Worm (Caenorhabditis elegans): ENCODE measurements around the gene M176.9.

M176.9 gene

DNA sequence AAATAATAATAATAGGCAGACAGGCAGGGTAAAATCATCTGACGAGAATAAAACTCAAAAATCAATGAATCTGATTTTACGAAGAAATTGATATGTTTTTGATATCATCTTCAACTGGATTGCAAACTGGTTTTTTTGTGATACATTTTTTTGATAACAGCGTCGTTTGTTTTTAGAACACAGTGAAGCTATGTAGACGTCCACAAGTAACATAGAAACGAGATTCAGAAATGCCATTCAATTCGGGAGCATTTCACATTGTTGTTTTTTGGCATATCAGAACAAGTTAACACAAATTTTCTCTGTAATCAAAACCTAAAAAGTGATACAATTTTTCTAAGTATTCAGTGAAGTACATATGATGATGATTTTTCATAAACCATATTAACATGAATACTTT, 26.8 kb upstream of the M176.9 start, which contains the start of gene chil-13:
TSS of gene chil-13 (minus strand) at position 101 of the 400 bp plus-strand sequence.
- no peak for TF ChIP-seq ces-1 (GFP tag; optimal IDR thresholded peaks at IDR 0.05)
- peak in 1 of 2 experiments; percentile 0 for TF ChIP-seq lin-35 (GFP tag; optimal IDR thresholded peaks at IDR 0.05)
- peak in 1 of 6 experiments; percentile 33 for TF ChIP-seq elt-3 (tag; optimal IDR thresholded peaks at IDR 0.05)
- TF ChIP-seq zag-1 (tag; optimal IDR thresholded peaks at IDR 0.05) = no peak
- peak; percentile 9 for TF ChIP-seq blmp-1 (tag; optimal IDR thresholded peaks at IDR 0.05)

DNA sequence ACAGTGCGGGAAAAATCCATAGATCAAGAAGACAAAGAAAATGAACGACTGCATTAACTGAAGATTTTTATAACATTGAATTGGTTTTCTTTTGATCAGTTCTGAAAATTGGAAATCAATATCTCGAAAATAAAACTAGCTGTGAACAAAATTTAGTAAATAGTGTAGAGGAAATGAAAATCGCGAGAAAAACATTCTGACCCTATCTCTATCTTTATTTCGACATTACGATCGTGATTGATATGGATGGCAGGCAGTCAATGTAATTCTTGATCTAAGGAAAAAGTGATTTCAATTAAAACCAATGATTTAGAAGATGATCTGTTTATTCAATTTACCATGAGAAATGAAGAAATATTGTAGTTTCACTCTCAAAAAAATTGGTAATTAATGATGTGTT, 24.6 kb upstream of the M176.9 start, which contains the start of gene kin-16:
TSS of gene kin-16 (minus strand) at position 101 of the 400 bp plus-strand sequence.
- TF ChIP-seq egl-13 (tag; optimal IDR thresholded peaks at IDR 0.05) (no peak), elt-3 (tag; optimal IDR thresholded peaks at IDR 0.05) (peak in 1 of 6 experiments; percentile 46), sox-4 (tag; optimal IDR thresholded peaks at IDR 0.05) (no peak), ceh-63 (GFP tag; optimal IDR thresholded peaks at IDR 0.05) (no peak), mef-2 (tag; optimal IDR thresholded peaks at IDR 0.05) (no peak), fkh-4 (tag; optimal IDR thresholded peaks at IDR 0.05; ENCODE audit: borderline replicate concordance) (no peak), fos-1 (tag; optimal IDR thresholded peaks at IDR 0.05) (no peak), unc-62 (GFP tag; optimal IDR thresholded peaks at IDR 0.05) (no peak), fkh-10 (GFP tag; optimal IDR thresholded peaks at IDR 0.05) (no peak), ets-5 (GFP tag; IDR thresholded peaks at IDR 0.05) (no peak), ceh-8 (GFP tag; optimal IDR thresholded peaks at IDR 0.05) (no peak), dpl-1 (GFP tag; optimal IDR thresholded peaks at IDR 0.05) (no peak), mep-1 (tag; optimal IDR thresholded peaks at IDR 0.05) (no peak), sptf-1 (tag; optimal IDR thresholded peaks at IDR 0.05) (no peak), Y116A8C.19 (tag; optimal IDR thresholded peaks at IDR 0.05; ENCODE audit: borderline replicate concordance) (no peak), pqm-1 (tag; optimal IDR thresholded peaks at IDR 0.05) (no peak), blmp-1 (tag; optimal IDR thresholded peaks at IDR 0.05) (peak; percentile 30), nhr-85 (tag) (peak; percentile 52), vab-15 (tag; optimal IDR thresholded peaks at IDR 0.05) (no peak), nhr-84 (tag; optimal IDR thresholded peaks at IDR 0.05) (no peak), nhr-20 (tag; optimal IDR thresholded peaks at IDR 0.05) (peak; percentile 23), nhr-77 (tag; optimal IDR thresholded peaks at IDR 0.05) (no peak), snpc-4 (tag; optimal IDR thresholded peaks at IDR 0.05) (no peak), unc-86 (tag; optimal IDR thresholded peaks at IDR 0.05) (no peak), unc-98 (GFP tag; IDR thresholded peaks at IDR 0.05) (no peak), C34B4.2 (tag; optimal IDR thresholded peaks at IDR 0.05) (no peak), irx-1 (tag; optimal IDR thresholded peaks at IDR 0.05) (no peak)

ce11 chrII:9433609-9434008, 22.2 kb upstream of the M176.9 start, which contains the start of gene kin-15:
kin-15 (minus strand) TSS chrII:9433709.
- TF ChIP-seq hlh-4 (tag; optimal IDR thresholded peaks at IDR 0.05) (no peak), efl-1 (optimal IDR thresholded peaks at IDR 0.05) (no peak), efl-1 (GFP tag; optimal IDR thresholded peaks at IDR 0.05 in 1 of 2) (peak in 1 of 2 experiments; percentile 59), F16B12.6 (tag; optimal IDR thresholded peaks at IDR 0.05) (no peak), isw-1 (GFP tag; IDR thresholded peaks at IDR 0.05) (no peak), ceh-8 (GFP tag; optimal IDR thresholded peaks at IDR 0.05) (no peak), lin-35 (GFP tag; optimal IDR thresholded peaks at IDR 0.05) (no peak), lin-15B (tag; optimal IDR thresholded peaks at IDR 0.05) (no peak), grh-1 (GFP tag; IDR thresholded peaks at IDR 0.05) (no peak)

ce11 chrII:9431119-9431518, 19.7 kb upstream of the M176.9 start:
- TF ChIP-seq lin-14 (GFP tag; optimal IDR thresholded peaks at IDR 0.05) = peak; percentile 58
- no peak for TF ChIP-seq nhr-71 (tag; optimal IDR thresholded peaks at IDR 0.05)
- TF ChIP-seq Y116A8C.19 (tag; optimal IDR thresholded peaks at IDR 0.05; ENCODE audit: borderline replicate concordance) = no peak
- TF ChIP-seq xbp-1 (tag; optimal IDR thresholded peaks at IDR 0.05) = no peak
- TF ChIP-seq fkh-8 (tag; optimal IDR thresholded peaks at IDR 0.05) = no peak
- no peak for TF ChIP-seq ceh-90 (tag; optimal IDR thresholded peaks at IDR 0.05)
- no peak for TF ChIP-seq nhr-47 (tag; optimal IDR thresholded peaks at IDR 0.05)
- no peak for TF ChIP-seq elt-2 (tag; optimal IDR thresholded peaks at IDR 0.05)
- TF ChIP-seq mdl-1 (tag; optimal IDR thresholded peaks at IDR 0.05) = no peak
- no peak for TF ChIP-seq sup-37 (GFP tag; optimal IDR thresholded peaks at IDR 0.05)
- TF ChIP-seq elt-3 (tag; optimal IDR thresholded peaks at IDR 0.05) = no peak
- no peak for TF ChIP-seq dsc-1 (tag; optimal IDR thresholded peaks at IDR 0.05)
- TF ChIP-seq ceh-82 (tag; optimal IDR thresholded peaks at IDR 0.05) = no peak
- TF ChIP-seq fkh-10 (GFP tag; optimal IDR thresholded peaks at IDR 0.05) = peak; percentile 33
- TF ChIP-seq pag-3 (tag; optimal IDR thresholded peaks at IDR 0.05; ENCODE audit: borderline replicate concordance, insufficient read depth) = no peak

All from whole organism, L1 larva.